Worm (Caenorhabditis elegans): Measurements from ENCODE around the gene F08D12.4.

DNA sequence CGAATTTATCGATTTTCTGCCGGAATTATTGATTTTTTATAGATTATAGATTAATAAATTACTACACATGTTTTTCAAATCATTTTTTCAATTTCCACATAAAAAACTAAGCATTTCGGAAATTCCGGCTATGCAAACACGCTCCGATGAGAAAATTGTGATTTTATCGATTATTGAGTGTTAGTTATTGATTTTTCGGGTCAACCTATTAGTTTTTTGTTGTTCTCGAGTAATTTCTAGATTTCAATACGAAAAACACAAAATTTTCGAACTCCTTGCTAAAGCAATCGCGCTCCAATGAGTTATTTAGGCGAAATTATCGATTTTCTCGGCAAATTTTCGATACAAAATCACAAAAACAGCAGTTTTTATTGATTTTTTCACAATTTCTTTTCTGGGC is 17.5 kb downstream of the F08D12.4 start:
- TF ChIP-seq ama-1 (optimal IDR thresholded peaks at IDR 0.05) = no peak
- no peak for TF ChIP-seq ztf-4 (tag; optimal IDR thresholded peaks at IDR 0.05)
- no peak for TF ChIP-seq elt-3 (tag; optimal IDR thresholded peaks at IDR 0.05)
- TF ChIP-seq nhr-11 (tag; optimal IDR thresholded peaks at IDR 0.05) = no peak
- no peak for TF ChIP-seq lin-39 (tag; optimal IDR thresholded peaks at IDR 0.05)
- TF ChIP-seq unc-62 (GFP tag; optimal IDR thresholded peaks at IDR 0.05) = no peak
- no peak for TF ChIP-seq nhr-12 (tag; optimal IDR thresholded peaks at IDR 0.05)
- no peak for TF ChIP-seq nhr-237 (tag; optimal IDR thresholded peaks at IDR 0.05)
- TF ChIP-seq lin-13 (GFP tag; optimal IDR thresholded peaks at IDR 0.05) = no peak
- TF ChIP-seq nhr-23 (tag; optimal IDR thresholded peaks at IDR 0.05) = no peak
- TF ChIP-seq zag-1 (tag; optimal IDR thresholded peaks at IDR 0.05) = no peak

Data from whole organism, L2 larva.